Worm (Caenorhabditis elegans) whole organism, early embryonic: ENCODE measurements around the gene nas-6.

Experiments used
- B0310.2 ChIP-seq: sonication (generic microtip); optimal IDR thresholded peaks from 2 replicates; lab custom pipeline; 2016; ENCODE audit warnings: mild to moderate bottlenecking, missing genetic modification characterization, missing compliant biosample characterization
- F13C5.2 ChIP-seq: sonication (generic microtip); optimal IDR thresholded peaks from 2 replicates; lab custom pipeline; 2017; ENCODE audit warnings: mild to moderate bottlenecking, missing genetic modification characterization, inconsistent platforms, missing compliant biosample characterization
- aly-1 ChIP-seq: sonication (generic microtip); optimal IDR thresholded peaks from 2 replicates; lab custom pipeline; 2016; ENCODE audit warnings: missing genetic modification characterization, missing compliant biosample characterization
- ama-1 ChIP-seq: fragments of 150-350 bp; optimal IDR thresholded peaks from 2 replicates; lab custom pipeline; 2014
- ceh-13 ChIP-seq: fragments of 200-800 bp; sonication (Bioruptor generic); optimal IDR thresholded peaks from 2 replicates; lab custom pipeline; 2018; ENCODE audit warnings: mild to moderate bottlenecking, missing genetic modification characterization, missing compliant biosample characterization
- ceh-36 ChIP-seq: sonication (generic microtip); optimal IDR thresholded peaks from 2 replicates; lab custom pipeline; 2016; ENCODE audit warnings: missing genetic modification characterization, inconsistent platforms, missing compliant biosample characterization
- ets-7 ChIP-seq: sonication (generic microtip); optimal IDR thresholded peaks from 2 replicates; lab custom pipeline; 2016; ENCODE audit warnings: missing genotype, missing genetic modification characterization, missing compliant biosample characterization
- flt-1 ChIP-seq: fragments of 200-800 bp; sonication (Bioruptor generic); IDR thresholded peaks from 2 replicates; pipeline ENCODE4 v1.3.6; 2022; ENCODE audit warnings: missing genetic modification characterization, missing compliant biosample characterization
- hmbx-1 ChIP-seq: sonication (generic microtip); optimal IDR thresholded peaks from 2 replicates; lab custom pipeline; 2016; ENCODE audit warnings: mild to moderate bottlenecking, missing genetic modification characterization, missing compliant biosample characterization
- hmg-4 ChIP-seq: fragments of 200-800 bp; sonication (Bioruptor generic); optimal IDR thresholded peaks from 2 replicates; lab custom pipeline; 2018; ENCODE audit warnings: mild to moderate bottlenecking, missing genetic modification characterization, missing compliant biosample characterization
- hnd-1 ChIP-seq: sonication (generic microtip); optimal IDR thresholded peaks from 2 replicates; lab custom pipeline; 2016; ENCODE audit warnings: missing genetic modification characterization, missing compliant biosample characterization
- pes-1 ChIP-seq: fragments of 200-800 bp; sonication (Bioruptor generic); IDR thresholded peaks from 2 replicates; pipeline ENCODE4 v1.3.6; 2022; ENCODE audit warnings: missing genetic modification reagents, missing genetic modification characterization, missing compliant biosample characterization
- scrt-1 ChIP-seq: fragments of 200-800 bp; sonication (Bioruptor generic); IDR thresholded peaks from 2 replicates; pipeline ENCODE4 v1.3.6; 2022; ENCODE audit warnings: missing genetic modification characterization, missing compliant biosample characterization
- sea-1 ChIP-seq: fragments of 200-800 bp; sonication (Bioruptor generic); conservative IDR thresholded peaks from 2 replicates; pipeline ENCODE4 v1.3.6; 2022; ENCODE audit warnings: missing genetic modification characterization, missing compliant biosample characterization
- tbx-11 ChIP-seq: fragments of 200-800 bp; sonication (Bioruptor generic); IDR thresholded peaks from 2 replicates; pipeline ENCODE4 v1.3.6; 2022; ENCODE audit warnings: missing genetic modification characterization, missing compliant biosample characterization
- tbx-37 ChIP-seq: fragments of 200-800 bp; sonication (Bioruptor generic); conservative IDR thresholded peaks from 2 replicates; pipeline ENCODE4 v1.3.6; 2022; ENCODE audit warnings: missing genetic modification reagents, missing genetic modification characterization, missing compliant biosample characterization
- tra-4 ChIP-seq: sonication (generic microtip); optimal IDR thresholded peaks from 2 replicates; lab custom pipeline; 2017; ENCODE audit warnings: missing genetic modification characterization, missing compliant biosample characterization

nas-6 gene

ce11 chrIV:17440001-17440400, 50.6 kb downstream of the nas-6 start, which contains the start of gene C06A12.19:
Gene C06A12.19 (minus strand): TSS chrIV:17440101.
- TF ChIP-seq aly-1 (tag; lab: Kevin White, UChicago), result no peak
- no peak for TF ChIP-seq scrt-1
- no peak for TF ChIP-seq tbx-11 (GFP tag; lab: Robert Waterston, UW)
- TF ChIP-seq ceh-13 (GFP tag; lab: Kevin White, UChicago), result no peak
- no peak for TF ChIP-seq ets-7 (tag; lab: Kevin White, UChicago)
- no peak for TF ChIP-seq tra-4 (tag; lab: Kevin White, UChicago)
- no peak for TF ChIP-seq ama-1 (lab: Kevin White, UChicago)
- no peak for TF ChIP-seq F13C5.2 (tag; lab: Kevin White, UChicago)
- TF ChIP-seq hnd-1, result no peak
- no peak for TF ChIP-seq hmg-4 (GFP tag; lab: Kevin White, UChicago)
- no peak for TF ChIP-seq hmbx-1 (tag; lab: Kevin White, UChicago)
- TF ChIP-seq sea-1 (GFP tag; lab: Robert Waterston, UW), result no peak
- no peak for TF ChIP-seq flt-1
- TF ChIP-seq pes-1 (GFP tag; lab: Robert Waterston, UW), result no peak
- no peak for TF ChIP-seq tbx-37 (GFP tag; lab: Robert Waterston, UW)
- TF ChIP-seq ceh-36 (tag; lab: Kevin White, UChicago), result no peak
- no peak for TF ChIP-seq B0310.2 (tag; lab: Kevin White, UChicago)

- no peak for TF ChIP-seq F13C5.2 (tag; lab: Kevin White, UChicago)
- TF ChIP-seq tbx-11 (GFP tag; lab: Robert Waterston, UW), result no peak
- TF ChIP-seq hmg-4 (GFP tag; lab: Kevin White, UChicago), result no peak
- no peak for TF ChIP-seq pes-1 (GFP tag; lab: Robert Waterston, UW)
- no peak for TF ChIP-seq ceh-36 (tag; lab: Kevin White, UChicago)
- no peak for TF ChIP-seq tra-4 (tag; lab: Kevin White, UChicago)
- TF ChIP-seq B0310.2 (tag; lab: Kevin White, UChicago), result no peak
- TF ChIP-seq aly-1 (tag; lab: Kevin White, UChicago), result no peak
- no peak for TF ChIP-seq sea-1 (GFP tag; lab: Robert Waterston, UW)
- no peak for TF ChIP-seq ceh-13 (GFP tag; lab: Kevin White, UChicago)
These were observed 53.5 kb downstream of the nas-6 start, which contains the start of gene C06A12.8 for ce11 chrIV:17437038-17437437. Gene C06A12.8 (plus strand): TSS chrIV:17437338.
